Worm (Caenorhabditis elegans): ENCODE measurements around the gene T12G3.6.

T12G3.6 gene

DNA sequence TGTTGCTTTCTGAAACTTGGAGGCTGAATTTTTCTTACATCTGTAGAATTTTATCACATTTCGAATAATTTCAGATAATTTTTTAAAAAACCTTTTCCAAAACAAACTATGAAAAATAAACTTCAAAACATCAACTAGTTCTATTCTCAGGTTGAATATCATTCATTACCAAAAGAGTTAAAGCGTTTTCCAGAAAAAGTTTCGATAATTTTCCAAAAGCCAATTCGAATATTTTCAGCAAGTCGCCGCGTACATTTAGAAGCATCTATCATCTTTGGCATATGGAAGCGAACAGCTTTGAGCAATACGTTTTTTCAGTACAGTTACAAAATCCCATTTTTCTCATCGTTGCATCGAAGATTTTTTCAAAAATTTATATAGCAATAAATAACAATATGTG is 5.9 kb upstream of the T12G3.6 start (continued):
- TF ChIP-seq repo-1 (tag; optimal IDR thresholded peaks at IDR 0.05) (peak; percentile 76), B0336.3 (GFP tag; IDR thresholded peaks at IDR 0.05) (0 out of 2 replicates have a peak, but pooled peaks have one; percentile 59), mes-4 (tag; optimal IDR thresholded peaks at IDR 0.05) (no peak), C17E4.6 (GFP tag; IDR thresholded peaks at IDR 0.05) (no peak), ceh-100 (GFP tag; IDR thresholded peaks at IDR 0.05) (no peak), cebp-1 (GFP tag; IDR thresholded peaks at IDR 0.05) (no peak), cebp-1 (tag; optimal IDR thresholded peaks at IDR 0.05) (peak; percentile 63), lin-40 (tag; optimal IDR thresholded peaks at IDR 0.05) (peak; percentile 50), dpff-1 (tag; optimal IDR thresholded peaks at IDR 0.05) (no peak), attf-3 (GFP tag; conservative IDR thresholded peaks at IDR 0.05) (no peak), tlf-1 (GFP tag; optimal IDR thresholded peaks at IDR 0.05) (no peak), hlh-12 (tag; optimal IDR thresholded peaks at IDR 0.05) (no peak), gei-17 (GFP tag; optimal IDR thresholded peaks at IDR 0.05) (peak; percentile 41), Y67H2A.10 (GFP tag; conservative IDR thresholded peaks at IDR 0.05) (no peak), ztf-22 (GFP tag; optimal IDR thresholded peaks at IDR 0.05) (no peak), B0019.2 (GFP tag; conservative IDR thresholded peaks at IDR 0.05) (no peak), lin-54 (GFP tag; optimal IDR thresholded peaks at IDR 0.05) (peak; percentile 4), lin-26 (GFP tag; IDR thresholded peaks at IDR 0.05) (no peak; the same call in 1 of the 2 replicates), lag-1 (GFP tag; IDR thresholded peaks at IDR 0.05) (no peak), hlh-26 (GFP tag; conservative IDR thresholded peaks at IDR 0.05) (no peak), pbrm-1 (GFP tag; IDR thresholded peaks at IDR 0.05) (0 out of 2 replicates have a peak, but pooled peaks have one; percentile 33), him-1 (tag; optimal IDR thresholded peaks at IDR 0.05) (no peak), ama-1 (optimal IDR thresholded peaks at IDR 0.05) (peak; percentile 49), ama-1 (GFP tag; optimal IDR thresholded peaks at IDR 0.05) (no peak), lsy-27 (tag; optimal IDR thresholded peaks at IDR 0.05; ENCODE audit: borderline replicate concordance, insufficient read depth) (no peak), aptf-2 (GFP tag; conservative IDR thresholded peaks at IDR 0.05) (no peak), F52B5.7 (tag; optimal IDR thresholded peaks at IDR 0.05) (no peak), nhr-90 (tag; optimal IDR thresholded peaks at IDR 0.05) (no peak)

- no peak for TF ChIP-seq egl-18 (GFP tag; IDR thresholded peaks at IDR 0.05)
- TF ChIP-seq repo-1 (tag; optimal IDR thresholded peaks at IDR 0.05): no peak
- TF ChIP-seq C17E4.6 (GFP tag; IDR thresholded peaks at IDR 0.05): no peak
- TF ChIP-seq Y95B8A.8 (GFP tag; IDR thresholded peaks at IDR 0.05): no peak
- 0 out of 2 replicates have a peak, but pooled peaks have one; percentile 4 for TF ChIP-seq zfh-2 (GFP tag; conservative IDR thresholded peaks at IDR 0.05)
- no peak for TF ChIP-seq F57A8.1 (GFP tag; optimal IDR thresholded peaks at IDR 0.05)
- no peak for TF ChIP-seq ceh-58 (GFP tag; IDR thresholded peaks at IDR 0.05)
- TF ChIP-seq hmg-1.2 (GFP tag; IDR thresholded peaks at IDR 0.05): no peak
- TF ChIP-seq mxl-1 (tag; optimal IDR thresholded peaks at IDR 0.05): no peak
- no peak for TF ChIP-seq sea-2 (GFP tag; IDR thresholded peaks at IDR 0.05)
- TF ChIP-seq lin-26 (GFP tag; IDR thresholded peaks at IDR 0.05): 0 out of 2 replicates have a peak, but pooled peaks have one; percentile 8
- no peak for TF ChIP-seq hrde-1 (tag; optimal IDR thresholded peaks at IDR 0.05; ENCODE audit: borderline replicate concordance)
- no peak for TF ChIP-seq lin-40 (tag; optimal IDR thresholded peaks at IDR 0.05)
- no peak for TF ChIP-seq F22D6.2 (tag; optimal IDR thresholded peaks at IDR 0.05)
- no peak for TF ChIP-seq lag-1 (GFP tag; IDR thresholded peaks at IDR 0.05)
Observed at ce11 chrIV:12035422-12035821, 4.4 kb upstream of the T12G3.6 start.

- TF ChIP-seq attf-6 (GFP tag; IDR thresholded peaks at IDR 0.05): 0 out of 2 replicates have a peak, but pooled peaks have one; percentile 35
- 0 out of 2 replicates have a peak, but pooled peaks have one; percentile 12 for TF ChIP-seq zfh-2 (GFP tag; conservative IDR thresholded peaks at IDR 0.05)
- TF ChIP-seq ZK185.1 (tag; optimal IDR thresholded peaks at IDR 0.05; ENCODE audit: poor library complexity, severe bottlenecking): no peak
- TF ChIP-seq ztf-18 (tag; optimal IDR thresholded peaks at IDR 0.05): no peak
- peak; percentile 59 for TF ChIP-seq ama-1 (optimal IDR thresholded peaks at IDR 0.05)
- no peak for TF ChIP-seq ama-1 (GFP tag; optimal IDR thresholded peaks at IDR 0.05)
- 0 out of 2 replicates have a peak, but pooled peaks have one; percentile 12 for TF ChIP-seq ekl-4 (GFP tag; IDR thresholded peaks at IDR 0.05)
- TF ChIP-seq cebp-2 (GFP tag; IDR thresholded peaks at IDR 0.05): peak; percentile 19; the same call in 1 of the 2 replicates
Observed at ce11 chrIV:12034776-12035175, 3.7 kb upstream of the T12G3.6 start.
